Worm (Caenorhabditis elegans): ENCODE measurements around the gene sqv-3.

DNA sequence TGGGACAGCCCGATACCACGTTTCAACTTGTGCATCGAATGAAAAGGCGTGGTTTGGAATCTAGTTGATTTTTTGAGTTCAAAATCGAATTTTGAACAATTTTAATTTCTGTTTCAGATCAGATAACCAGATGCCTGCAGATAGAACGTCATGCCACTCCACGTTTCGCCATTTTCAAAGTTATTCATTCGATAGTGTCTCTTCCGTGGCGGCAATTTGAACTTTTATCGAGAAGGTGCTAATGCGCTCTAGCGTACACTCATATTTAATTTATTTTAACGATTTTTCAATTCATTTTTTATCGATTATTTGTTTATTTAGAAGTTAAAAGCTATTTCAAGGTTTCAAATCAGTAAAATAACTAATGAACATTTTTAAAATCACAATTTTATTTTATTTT is 4.2 kb downstream of the sqv-3 start:
- TF ChIP-seq lsy-2 (tag; optimal IDR thresholded peaks at IDR 0.05): peak in 1 of 2 experiments; percentile 27
- TF ChIP-seq tbx-2 (tag; optimal IDR thresholded peaks at IDR 0.05): no peak
- no peak for TF ChIP-seq nhr-28 (tag; optimal IDR thresholded peaks at IDR 0.05)
- TF ChIP-seq unc-62 (GFP tag; optimal IDR thresholded peaks at IDR 0.05): no peak
- TF ChIP-seq ceh-82 (tag; optimal IDR thresholded peaks at IDR 0.05): no peak
- no peak for TF ChIP-seq skn-1 (tag; optimal IDR thresholded peaks at IDR 0.05)

Data from whole organism, L1 larva.